Worm (Caenorhabditis elegans): ENCODE measurements around the gene srt-11.

DNA sequence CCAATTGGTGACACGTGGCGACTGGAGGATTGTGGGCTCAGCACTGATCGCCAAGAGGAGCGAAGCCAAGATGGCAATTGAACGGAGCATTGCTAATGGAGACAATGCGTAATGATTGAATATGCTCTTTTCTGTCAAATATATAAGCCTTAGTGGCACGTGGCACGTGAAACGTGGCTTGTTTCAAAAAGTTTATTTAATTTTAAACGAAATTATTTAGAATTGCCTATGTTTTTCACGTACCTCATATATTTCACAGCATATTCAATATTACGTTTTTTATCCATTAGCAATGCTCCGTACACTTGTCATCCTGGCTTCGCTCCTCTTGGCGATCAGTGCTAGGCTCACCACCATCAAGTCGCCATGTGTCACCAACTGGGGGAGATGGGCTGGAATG lies 19.9 kb upstream of the srt-11 start, which contains the start of gene Y54E2A.9:
- TF ChIP-seq tbp1 (GFP tag; optimal IDR thresholded peaks at IDR 0.05) (no peak), ceh-91 (GFP tag; IDR thresholded peaks at IDR 0.05) (no peak), xnd-1 (tag; optimal IDR thresholded peaks at IDR 0.05) (no peak), pha-4 (tag; optimal IDR thresholded peaks at IDR 0.05) (no peak), dpl-1 (GFP tag; optimal IDR thresholded peaks at IDR 0.05) (no peak), gei-17 (GFP tag; optimal IDR thresholded peaks at IDR 0.05) (no peak)

Measured in whole organism, young adult.